Worm (Caenorhabditis elegans) whole organism, late embryonic: ENCODE results near the gene B0222.1.

Experiments
- T23F11.4 ChIP-seq: fragments of 200-800 bp; sonication (Bioruptor generic); optimal IDR thresholded peaks from 2 replicates; lab custom pipeline; 2018; ENCODE audit warnings: mild to moderate bottlenecking, missing genetic modification characterization, missing compliant biosample characterization
- ama-1 ChIP-seq: fragments of 150-350 bp; optimal IDR thresholded peaks from 2 replicates; lab custom pipeline; 2014
- dve-1 ChIP-seq: sonication (generic microtip); optimal IDR thresholded peaks from 2 replicates; lab custom pipeline; 2017; ENCODE audit warnings: antibody characterized with exemption, mild to moderate bottlenecking, missing genetic modification characterization, missing compliant biosample characterization
- gmeb-2 ChIP-seq: sonication (generic microtip); optimal IDR thresholded peaks from 2 replicates; lab custom pipeline; 2016; ENCODE audit warnings: missing genetic modification characterization, inconsistent platforms, missing compliant biosample characterization
- mec-3 ChIP-seq: sonication (generic microtip); optimal IDR thresholded peaks from 2 replicates; lab custom pipeline; 2016; ENCODE audit warnings: borderline replicate concordance, missing genetic modification characterization, missing compliant biosample characterization
- nfya-1 ChIP-seq: sonication (generic microtip); optimal IDR thresholded peaks from 2 replicates; lab custom pipeline; 2017; ENCODE audit warnings: missing genetic modification characterization, mild to moderate bottlenecking, missing compliant biosample characterization, antibody characterized with exemption, moderate library complexity
- odd-2 ChIP-seq: sonication (generic microtip); optimal IDR thresholded peaks from 2 replicates; lab custom pipeline; 2017; ENCODE audit warnings: antibody characterized with exemption, mild to moderate bottlenecking, missing genetic modification characterization, missing compliant biosample characterization
- pag-3 ChIP-seq: sonication (generic microtip); optimal IDR thresholded peaks from 2 replicates; lab custom pipeline; 2016; ENCODE audit warnings: missing compliant biosample characterization, missing genetic modification characterization, borderline replicate concordance
- pqm-1 ChIP-seq: sonication (generic microtip); optimal IDR thresholded peaks from 2 replicates; lab custom pipeline; 2016; ENCODE audit warnings: missing genetic modification characterization, missing compliant biosample characterization
- pros-1 ChIP-seq: fragments of 150-350 bp; optimal IDR thresholded peaks from 2 replicates; lab custom pipeline; 2014; ENCODE audit warnings: missing biosample characterization, missing genetic modification reagents, missing genetic modification characterization
- unc-55 ChIP-seq: sonication (generic microtip); optimal IDR thresholded peaks from 2 replicates; lab custom pipeline; 2017; ENCODE audit warnings: missing biosample characterization, missing genetic modification reagents, missing genetic modification characterization
- ztf-16 ChIP-seq: sonication (generic microtip); optimal IDR thresholded peaks from 2 replicates; lab custom pipeline; 2017; ENCODE audit warnings: missing genetic modification characterization, missing compliant biosample characterization

DNA sequence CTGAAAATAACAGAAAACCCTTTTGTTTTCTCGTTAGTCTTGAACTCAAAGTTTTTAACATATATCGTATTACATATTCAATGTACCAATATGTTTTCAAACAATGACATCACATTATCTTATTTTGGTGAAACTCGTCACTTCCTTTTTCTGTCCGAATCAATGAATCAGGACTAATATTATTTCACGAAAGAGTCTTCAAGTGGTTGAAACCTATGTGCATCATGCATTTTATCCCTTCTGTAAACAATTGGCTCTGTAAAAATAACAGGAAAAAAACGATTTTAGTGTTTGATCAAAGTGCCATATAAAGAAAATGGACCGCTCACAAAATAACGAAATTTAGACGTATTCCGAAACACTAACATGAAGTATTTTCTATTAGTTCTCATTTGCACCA is 25.8 kb upstream of the B0222.1 start, which contains the start of gene F21C10.18:
- TF ChIP-seq ama-1 (no peak), nfya-1 (tag; lab: Kevin White, UChicago) (no peak), pros-1 (tag; lab: Kevin White, UChicago) (no peak), pag-3 (no peak), unc-55 (GFP tag; lab: Kevin White, UChicago) (no peak), pqm-1 (tag; lab: Kevin White, UChicago) (no peak), odd-2 (tag; lab: Kevin White, UChicago) (no peak), gmeb-2 (tag; lab: Kevin White, UChicago) (no peak), ztf-16 (tag; lab: Kevin White, UChicago) (no peak), dve-1 (tag; lab: Kevin White, UChicago) (no peak), T23F11.4 (GFP tag; lab: Kevin White, UChicago) (no peak), mec-3 (tag; lab: Kevin White, UChicago) (no peak)
